Worm (Caenorhabditis elegans) whole organism, mixed stage, embryonic: Measurements from ENCODE around the gene C55B6.5.

Source experiments
- nhr-237 ChIP-seq: fragments of 150-350 bp; optimal IDR thresholded peaks from 2 replicates; lab custom pipeline; 2014; ENCODE audit warnings: missing biosample characterization, missing genetic modification characterization
- nhr-28 ChIP-seq: fragments of 150-350 bp; optimal IDR thresholded peaks from 2 replicates; lab custom pipeline; 2014; ENCODE audit warnings: missing biosample characterization, missing genetic modification characterization
- ztf-11 ChIP-seq: fragments of 150-350 bp; optimal IDR thresholded peaks from 2 replicates; lab custom pipeline; 2014; ENCODE audit warnings: missing biosample characterization, missing genetic modification characterization

DNA sequence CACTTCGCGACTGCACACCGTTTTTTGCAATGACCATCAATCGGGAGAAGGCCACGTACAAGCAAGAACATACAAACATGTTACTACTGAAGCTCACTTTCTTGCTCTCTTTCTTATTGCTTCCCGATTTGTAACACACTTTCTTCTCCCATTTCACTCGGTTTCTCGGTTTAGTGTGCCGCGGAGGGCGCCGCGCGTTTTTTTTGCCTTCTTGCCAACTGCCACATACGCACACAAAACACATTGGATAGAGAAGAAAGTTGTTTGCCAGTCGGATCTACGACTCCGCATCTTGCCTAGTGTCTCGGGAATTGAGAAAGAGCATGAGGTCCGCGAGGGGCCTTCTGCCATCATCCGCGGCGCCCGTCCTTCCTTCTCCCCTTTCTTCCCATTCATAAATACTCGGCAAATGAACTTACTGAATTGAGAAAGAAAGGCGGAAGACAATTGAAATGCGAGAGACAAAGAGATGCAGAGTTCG lies 29.7 kb upstream of the C55B6.5 start:
- TF ChIP-seq nhr-28 = no peak
- TF ChIP-seq ztf-11 (tag; lab: Kevin White, UChicago) = no peak
- no peak for TF ChIP-seq nhr-237
